Fruit fly (Drosophila melanogaster) whole organism, larva: ENCODE data around the gene 140up.

ENCODE experiments used
- noc ChIP-seq: fragments of 200-800 bp; sonication (Bioruptor generic); optimal IDR thresholded peaks from 3 replicates; lab custom pipeline; 2019; ENCODE audit warnings: missing biosample characterization, mild to moderate bottlenecking, missing genetic modification characterization, moderate library complexity

140up gene

dm6 chr3R:14108158-14108921 is 17.0 kb downstream of the 140up start, which contains the start of gene CG12402:
Gene CG12402, minus strand, starts transcription at chr3R:14108321.
- no peak for TF ChIP-seq noc (tag; lab: Kevin White, UChicago)

dm6 chr3R:14107597-14107996 is 17.8 kb downstream of the 140up start:
- no peak for TF ChIP-seq noc (tag; lab: Kevin White, UChicago)

- no peak for TF ChIP-seq noc (tag; lab: Kevin White, UChicago)
These were observed 22.3 kb downstream of the 140up start, which contains the start of gene PK1-R for dm6 chr3R:14103022-14103421. Gene PK1-R, minus strand, starts transcription at chr3R:14103122.

dm6 chr3R:14100962-14101361 is 24.4 kb downstream of the 140up start:
- no peak for TF ChIP-seq noc (tag; lab: Kevin White, UChicago)

- no peak for TF ChIP-seq noc (tag; lab: Kevin White, UChicago)
These were observed 26.7 kb downstream of the 140up start for dm6 chr3R:14098527-14099109.

dm6 chr3R:14097980-14098379 is 27.4 kb downstream of the 140up start, which contains the start of gene CG9920:
Gene CG9920, minus strand, starts transcription at chr3R:14098080.
- TF ChIP-seq noc (tag; lab: Kevin White, UChicago), result no peak

- no peak for TF ChIP-seq noc (tag; lab: Kevin White, UChicago)
These were observed 28.6 kb downstream of the 140up start, which contains the start of gene CCHa1 for dm6 chr3R:14096792-14097191. Gene CCHa1, minus strand, starts transcription at chr3R:14096835.

- TF ChIP-seq noc (tag; lab: Kevin White, UChicago), result no peak
These were observed 29.4 kb downstream of the 140up start for dm6 chr3R:14095916-14096315.

- no peak for TF ChIP-seq noc (tag; lab: Kevin White, UChicago)
These were observed 29.9 kb downstream of the 140up start for dm6 chr3R:14095428-14095827.

- no peak for TF ChIP-seq noc (tag; lab: Kevin White, UChicago)
These were observed 36.3 kb downstream of the 140up start, which contains the start of gene Npc2b for dm6 chr3R:14088887-14089567. Gene Npc2b, plus strand, starts transcription at chr3R:14089517.

- no peak for TF ChIP-seq noc (tag; lab: Kevin White, UChicago)
These were observed 37.2 kb downstream of the 140up start for dm6 chr3R:14088157-14088556.

dm6 chr3R:14085555-14085954 is 39.8 kb downstream of the 140up start:
- no peak for TF ChIP-seq noc (tag; lab: Kevin White, UChicago)

- TF ChIP-seq noc (tag; lab: Kevin White, UChicago), result no peak
These were observed 43.8 kb downstream of the 140up start for dm6 chr3R:14081526-14081925.

- TF ChIP-seq noc (tag; lab: Kevin White, UChicago), result no peak
These were observed 48.3 kb downstream of the 140up start for dm6 chr3R:14077026-14077425.
